Worm (Caenorhabditis elegans) whole organism, L2 larva: Measurements from ENCODE around the gene mog-4.
A peak's percentile ranks its signal among the peaks of the same experiment; 100 is the strongest.
"Not testable (repeated sequence)": the region's sequence is repeated elsewhere in the genome, so short reads cannot be mapped to it uniquely, and the experiment has no call there.

Source experiments
- R02D3.7 ChIP-seq: fragments of 150-350 bp; optimal IDR thresholded peaks from 2 replicates; lab custom pipeline; 2014; ENCODE audit warnings: missing biosample characterization, missing genetic modification characterization
- ama-1 ChIP-seq: fragments of 150-350 bp; optimal IDR thresholded peaks from 2 replicates; lab custom pipeline; 2018; ENCODE audit warnings: inconsistent platforms
- lin-39 ChIP-seq: fragments of 150-350 bp; optimal IDR thresholded peaks from 2 replicates; lab custom pipeline; 2014; ENCODE audit warnings: missing biosample characterization, missing genetic modification reagents, missing genetic modification characterization
- mab-5 ChIP-seq: fragments of 150-350 bp; optimal IDR thresholded peaks from 2 replicates; lab custom pipeline; 2014; ENCODE audit warnings: missing biosample characterization, missing genetic modification characterization
- mdl-1 ChIP-seq, 2 experiments: fragments of 150-350 bp in 1 of 2; sonication (generic microtip) in 1 of 2; optimal IDR thresholded peaks; 2 replicates each; lab custom pipeline; 2017; ENCODE audit warnings: missing biosample characterization in 2 of 2, missing genetic modification characterization in 2 of 2
- nhr-12 ChIP-seq: fragments of 150-350 bp; optimal IDR thresholded peaks from 2 replicates; lab custom pipeline; 2014; ENCODE audit warnings: missing biosample characterization, missing genetic modification characterization
- nhr-129 ChIP-seq: fragments of 150-350 bp; optimal IDR thresholded peaks from 2 replicates; lab custom pipeline; 2014; ENCODE audit warnings: missing biosample characterization, missing genetic modification characterization
- nhr-237 ChIP-seq: fragments of 150-350 bp; optimal IDR thresholded peaks from 2 replicates; lab custom pipeline; 2014; ENCODE audit warnings: missing biosample characterization, missing genetic modification characterization
- skn-1 ChIP-seq: sonication (generic microtip); optimal IDR thresholded peaks from 2 replicates; lab custom pipeline; 2017; ENCODE audit warnings: missing biosample characterization, missing genetic modification characterization
- snpc-4 ChIP-seq: fragments of 150-350 bp; optimal IDR thresholded peaks from 2 replicates; lab custom pipeline; 2014; ENCODE audit warnings: missing biosample characterization, missing genetic modification characterization
- zag-1 ChIP-seq: fragments of 150-350 bp; optimal IDR thresholded peaks from 2 replicates; lab custom pipeline; 2014; ENCODE audit warnings: missing biosample characterization, missing genetic modification characterization

ce11 chrII:14561549-14562115 lies at the start of gene mog-4:
- peak; percentile 60 for TF ChIP-seq snpc-4
- peak; percentile 67 for TF ChIP-seq mab-5 (tag; lab: Kevin White, UChicago)
- TF ChIP-seq nhr-237, result peak; percentile 67
- TF ChIP-seq ama-1 (lab: Kevin White, UChicago); skn-1; lin-39 (tag; lab: Kevin White, UChicago); nhr-12 (tag; lab: Kevin White, UChicago): not testable (repeated sequence)
- peak; percentile 69 for TF ChIP-seq nhr-129 (tag; lab: Kevin White, UChicago)
- TF ChIP-seq mdl-1 (tag; optimal IDR thresholded peaks at IDR 0.05; lab: Kevin White, UChicago), result peak in 1 of 2 experiments; percentile 80
- TF ChIP-seq zag-1 (tag; lab: Kevin White, UChicago), result peak; percentile 56
- TF ChIP-seq R02D3.7 (tag; lab: Kevin White, UChicago), result peak; percentile 21
